Worm (Caenorhabditis elegans) whole organism, young adult: ENCODE data around the gene C13A2.3.
"Not testable (repeated sequence)": the region's sequence is repeated elsewhere in the genome, so short reads cannot be mapped to it uniquely, and the experiment has no call there.

Source experiments
- B0019.2 ChIP-seq: fragments of 200-800 bp; sonication (Bioruptor generic); conservative IDR thresholded peaks from 2 replicates; pipeline ENCODE4 v1.3.6; 2022; ENCODE audit warnings: missing genetic modification reagents, missing genetic modification characterization, missing compliant biosample characterization
- B0336.3 ChIP-seq: fragments of 200-800 bp; sonication (Bioruptor generic); IDR thresholded peaks from 2 replicates; pipeline ENCODE4 v1.3.6; 2022; ENCODE audit warnings: missing genetic modification characterization, missing compliant biosample characterization
- C17E4.6 ChIP-seq: fragments of 200-800 bp; sonication (Bioruptor generic); IDR thresholded peaks from 2 replicates; pipeline ENCODE4 v1.3.6; 2022; ENCODE audit warnings: missing genetic modification reagents, missing genetic modification characterization, missing compliant biosample characterization
- F23B12.7 ChIP-seq: sonication (generic microtip); optimal IDR thresholded peaks from 2 replicates; lab custom pipeline; 2017; ENCODE audit warnings: missing genetic modification characterization, mild to moderate bottlenecking, missing compliant biosample characterization, antibody characterized with exemption, moderate library complexity; ENCODE audit not compliant: insufficient read depth
- F37B4.10 ChIP-seq: fragments of 200-800 bp; sonication (Bioruptor generic); IDR thresholded peaks from 2 replicates; pipeline ENCODE4 v1.3.6; 2022; ENCODE audit warnings: missing genetic modification characterization, missing compliant biosample characterization
- K11D2.4 ChIP-seq: fragments of 200-800 bp; sonication (Bioruptor generic); IDR thresholded peaks from 2 replicates; pipeline ENCODE4 v1.3.6; 2022; ENCODE audit warnings: missing genetic modification reagents, missing genetic modification characterization, missing compliant biosample characterization
- ZK185.1 ChIP-seq: sonication (generic microtip); optimal IDR thresholded peaks from 2 replicates; lab custom pipeline; 2016; ENCODE audit warnings: mild to moderate bottlenecking, missing genetic modification characterization, missing compliant biosample characterization; ENCODE audit not compliant: poor library complexity, severe bottlenecking
- athp-1 ChIP-seq: sonication (generic microtip); optimal IDR thresholded peaks from 2 replicates; lab custom pipeline; 2017; ENCODE audit warnings: mild to moderate bottlenecking, missing genetic modification characterization, missing compliant biosample characterization
- attf-3 ChIP-seq: fragments of 200-800 bp; sonication (Bioruptor generic); conservative IDR thresholded peaks from 2 replicates; pipeline ENCODE4 v1.3.6; 2022; ENCODE audit warnings: missing genetic modification reagents, missing genetic modification characterization, missing compliant biosample characterization
- bed-1 ChIP-seq: fragments of 200-800 bp; sonication (Bioruptor generic); IDR thresholded peaks from 2 replicates; pipeline ENCODE4 v1.3.6; 2022; ENCODE audit warnings: missing genetic modification reagents, missing genetic modification characterization, missing compliant biosample characterization
- ccch-3 ChIP-seq: fragments of 200-800 bp; sonication (Bioruptor generic); optimal IDR thresholded peaks from 2 replicates; lab custom pipeline; 2018; ENCODE audit warnings: mild to moderate bottlenecking, missing genetic modification characterization, missing compliant biosample characterization
- cebp-1 ChIP-seq, 2 experiments: fragments of 200-800 bp in 1 of 2; sonication (Bioruptor generic) in 1 of 2; sonication (generic microtip) in 1 of 2; IDR thresholded peaks in 1 of 2; optimal IDR thresholded peaks in 1 of 2; 2 replicates each; pipeline versions ENCODE4 v1.3.6 to Lab custom; 2017 to 2022; ENCODE audit warnings: missing compliant biosample characterization in 2 of 2, missing genetic modification characterization in 2 of 2, mild to moderate bottlenecking in 1 of 2, missing genetic modification reagents in 1 of 2, moderate library complexity in 1 of 2
- dox-1 ChIP-seq: fragments of 200-800 bp; sonication (Bioruptor generic); IDR thresholded peaks from 2 replicates; pipeline ENCODE4 v1.3.6; 2022; ENCODE audit warnings: missing genetic modification reagents, missing genetic modification characterization, missing compliant biosample characterization
- dpff-1 ChIP-seq: sonication (generic microtip); optimal IDR thresholded peaks from 2 replicates; lab custom pipeline; 2017; ENCODE audit warnings: mild to moderate bottlenecking, missing genetic modification characterization, missing compliant biosample characterization
- efl-1 ChIP-seq: fragments of 150-350 bp; optimal IDR thresholded peaks from 2 replicates; lab custom pipeline; 2014; ENCODE audit warnings: missing biosample characterization, missing genetic modification reagents, missing genetic modification characterization
- egl-18 ChIP-seq: fragments of 200-800 bp; sonication (Bioruptor generic); IDR thresholded peaks from 2 replicates; pipeline ENCODE4 v1.3.6; 2022; ENCODE audit warnings: missing genetic modification reagents, missing genetic modification characterization, missing compliant biosample characterization
- ets-4 ChIP-seq: fragments of 200-800 bp; sonication (Bioruptor generic); optimal IDR thresholded peaks from 2 replicates; lab custom pipeline; 2018; ENCODE audit warnings: mild to moderate bottlenecking, missing genetic modification characterization, missing compliant biosample characterization
- fkh-3 ChIP-seq: sonication (generic microtip); optimal IDR thresholded peaks from 2 replicates; lab custom pipeline; 2016; ENCODE audit warnings: mild to moderate bottlenecking, missing genetic modification characterization, missing compliant biosample characterization
- hlh-26 ChIP-seq: fragments of 200-800 bp; sonication (Bioruptor generic); conservative IDR thresholded peaks from 2 replicates; pipeline ENCODE4 v1.3.6; 2022; ENCODE audit warnings: missing genetic modification reagents, missing genetic modification characterization, missing compliant biosample characterization
- hmg-1.2 ChIP-seq: fragments of 200-800 bp; sonication (Bioruptor generic); IDR thresholded peaks from 2 replicates; pipeline ENCODE4 v1.3.6; 2022; ENCODE audit warnings: missing genetic modification reagents, missing genetic modification characterization, missing compliant biosample characterization
- madf-6 ChIP-seq: fragments of 200-800 bp; sonication (Bioruptor generic); IDR thresholded peaks from 2 replicates; pipeline ENCODE4 v1.3.6; 2022; ENCODE audit warnings: missing genetic modification reagents, missing genetic modification characterization, missing compliant biosample characterization
- madf-8 ChIP-seq: fragments of 200-800 bp; sonication (Bioruptor generic); conservative IDR thresholded peaks from 2 replicates; pipeline ENCODE4 v1.3.6; 2022; ENCODE audit warnings: missing genetic modification reagents, missing genetic modification characterization, missing compliant biosample characterization
- mel-28 ChIP-seq: sonication (generic microtip); optimal IDR thresholded peaks from 2 replicates; lab custom pipeline; 2016; ENCODE audit warnings: borderline replicate concordance, mild to moderate bottlenecking, missing genetic modification characterization, missing compliant biosample characterization
- mes-4 ChIP-seq: sonication (generic microtip); optimal IDR thresholded peaks from 2 replicates; lab custom pipeline; 2016; ENCODE audit warnings: missing genotype, missing genetic modification characterization, missing compliant biosample characterization
- mxl-1 ChIP-seq: sonication (generic microtip); optimal IDR thresholded peaks from 2 replicates; lab custom pipeline; 2016; ENCODE audit warnings: missing genetic modification characterization, missing compliant biosample characterization
- nhr-27 ChIP-seq: fragments of 200-800 bp; sonication (Bioruptor generic); optimal IDR thresholded peaks from 2 replicates; lab custom pipeline; 2018; ENCODE audit warnings: mild to moderate bottlenecking, missing genetic modification characterization, moderate library complexity, missing compliant biosample characterization
- pbrm-1 ChIP-seq: fragments of 200-800 bp; sonication (Bioruptor generic); IDR thresholded peaks from 2 replicates; pipeline ENCODE4 v1.3.6; 2022; ENCODE audit warnings: missing genetic modification reagents, missing genetic modification characterization, missing compliant biosample characterization
- repo-1 ChIP-seq: sonication (generic microtip); optimal IDR thresholded peaks from 2 replicates; lab custom pipeline; 2017; ENCODE audit warnings: mild to moderate bottlenecking, missing genetic modification characterization, missing compliant biosample characterization
- snpc-1.3 ChIP-seq: sonication (generic microtip); optimal IDR thresholded peaks from 2 replicates; lab custom pipeline; 2017; ENCODE audit warnings: missing genetic modification characterization, mild to moderate bottlenecking, missing compliant biosample characterization, antibody characterized with exemption, moderate library complexity, missing genotype, missing genetic modification reagents; ENCODE audit not compliant: insufficient read depth
- tbp1 ChIP-seq: fragments of 200-800 bp; sonication (Bioruptor generic); optimal IDR thresholded peaks from 2 replicates; lab custom pipeline; 2018; ENCODE audit warnings: mild to moderate bottlenecking, missing genetic modification characterization, missing compliant biosample characterization
- xnd-1 ChIP-seq: sonication (generic microtip); optimal IDR thresholded peaks from 2 replicates; lab custom pipeline; 2016; ENCODE audit warnings: missing genotype, missing genetic modification reagents, missing genetic modification characterization, missing compliant biosample characterization
- ztf-22 ChIP-seq: fragments of 200-800 bp; sonication (Bioruptor generic); optimal IDR thresholded peaks from 2 replicates; lab custom pipeline; 2018; ENCODE audit warnings: mild to moderate bottlenecking, missing genetic modification characterization, moderate library complexity, missing compliant biosample characterization
- ztf-6 ChIP-seq: fragments of 200-800 bp; sonication (Bioruptor generic); IDR thresholded peaks from 2 replicates; pipeline ENCODE4 v1.3.6; 2022; ENCODE audit warnings: missing genetic modification reagents, missing genetic modification characterization, missing compliant biosample characterization

The C13A2.3 gene

DNA sequence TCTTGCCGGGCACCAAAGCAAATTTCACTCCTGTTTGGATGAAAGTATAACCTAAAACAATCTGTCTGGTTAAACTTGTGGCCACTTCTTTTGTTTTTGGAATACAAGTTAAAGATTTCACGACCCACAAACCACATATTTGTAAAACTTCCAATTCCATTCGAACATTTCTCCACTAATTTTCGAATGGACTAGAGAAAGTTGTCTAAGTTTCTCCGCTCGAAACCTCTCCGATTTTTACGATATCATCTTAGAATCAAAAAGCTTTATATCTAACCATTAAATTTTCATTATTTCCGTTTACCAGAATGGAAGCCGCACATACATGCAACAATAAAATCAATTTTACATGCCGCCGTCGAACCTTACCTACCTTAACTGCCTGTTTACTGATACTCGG, 16.3 kb downstream of the C13A2.3 start, which contains the start of gene F07G11.3:
F07G11.3 (plus strand) TSS at position 301 of the 400 bp plus-strand sequence.
- TF ChIP-seq pbrm-1 (GFP tag; lab: Robert Waterston, UW) (no peak), dpff-1 (tag; lab: Kevin White, UChicago) (no peak), madf-6 (GFP tag; lab: Robert Waterston, UW) (no peak), attf-3 (GFP tag; lab: Robert Waterston, UW) (no peak), mel-28 (tag; lab: Kevin White, UChicago) (no peak), bed-1 (no peak), tbp1 (GFP tag; lab: Kevin White, UChicago) (no peak), xnd-1 (no peak), dox-1 (GFP tag; lab: Robert Waterston, UW) (no peak), K11D2.4 (no peak), repo-1 (tag; lab: Kevin White, UChicago) (no peak), egl-18 (no peak)
- TF ChIP-seq, all 124 proteins: peak for 0

DNA sequence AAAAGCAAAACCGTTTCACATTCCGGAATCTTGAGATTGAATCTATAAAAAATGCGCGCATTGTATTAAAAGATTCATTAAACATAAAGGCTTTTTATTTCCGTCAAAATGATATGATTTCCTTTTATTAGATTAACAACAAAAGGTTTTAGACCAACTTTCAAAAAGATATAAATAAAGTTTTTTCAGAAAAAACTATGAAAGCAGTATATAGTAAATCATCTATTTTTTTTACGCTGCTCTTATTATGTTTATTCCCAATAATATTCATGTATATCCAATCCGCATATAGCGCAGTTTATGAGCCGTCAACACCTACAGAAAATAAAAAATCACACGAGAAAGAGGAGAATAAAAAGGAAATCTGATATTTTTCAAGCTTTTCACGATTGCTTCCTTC, 22.4 kb downstream of the C13A2.3 start, which contains the start of gene F07G11.2:
F07G11.2 (plus strand) TSS at position 301 of the 400 bp plus-strand sequence.
- not testable (repeated sequence) for TF ChIP-seq F23B12.7; ccch-3 (GFP tag; lab: Kevin White, UChicago); F37B4.10

DNA sequence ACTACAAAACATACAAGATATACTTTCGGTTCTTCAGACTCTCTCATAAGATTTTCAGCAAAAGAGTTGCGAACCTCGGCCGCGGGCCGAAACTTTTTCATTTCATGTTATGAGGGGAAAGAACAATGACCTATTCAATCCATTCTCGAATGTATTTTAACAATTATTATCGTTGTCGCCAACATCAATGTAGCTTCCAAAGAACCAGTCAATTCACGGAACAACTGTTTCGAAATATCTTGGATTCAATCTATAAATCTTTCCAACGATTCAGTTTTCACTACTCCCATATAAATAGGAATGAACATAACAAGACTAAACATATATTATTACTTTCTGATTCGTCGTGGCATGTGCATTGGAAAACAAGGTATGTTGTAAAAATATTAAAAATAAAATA, 25.0 kb downstream of the C13A2.3 start, which contains the start of gene F07G11.1:
F07G11.1 (plus strand) TSS at position 301 of the 400 bp plus-strand sequence.
- TF ChIP-seq cebp-1 (GFP tag; IDR thresholded peaks at IDR 0.05; lab: Robert Waterston, UW) (no peak), cebp-1 (tag; optimal IDR thresholded peaks at IDR 0.05; lab: Kevin White, UChicago) (no peak), efl-1 (GFP tag; lab: Kevin White, UChicago) (no peak), ztf-22 (GFP tag; lab: Kevin White, UChicago) (no peak), snpc-1.3 (tag; lab: Kevin White, UChicago) (no peak), B0019.2 (GFP tag; lab: Robert Waterston, UW) (no peak), fkh-3 (tag; lab: Kevin White, UChicago) (no peak), mes-4 (tag; lab: Kevin White, UChicago) (no peak), F37B4.10 (no peak)

DNA sequence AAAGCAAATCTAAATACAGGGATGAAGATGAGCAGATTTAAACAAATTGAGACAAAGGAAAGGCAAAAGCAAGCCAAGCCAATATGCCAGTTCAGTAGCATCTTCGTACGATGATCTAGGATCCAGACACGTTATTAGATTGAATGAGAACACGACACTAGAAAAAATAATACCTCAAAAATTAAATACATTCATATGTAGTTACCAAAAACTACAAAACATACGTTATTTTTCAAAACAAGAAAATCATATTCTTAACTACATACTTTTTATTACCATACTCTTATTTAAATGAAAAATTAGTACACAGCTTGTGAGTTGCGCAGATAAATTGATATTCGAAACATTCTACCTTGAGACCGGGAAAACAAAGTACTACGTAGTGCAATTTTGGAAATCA, 31.1 kb downstream of the C13A2.3 start, which contains the start of gene srx-6:
srx-6 (minus strand) TSS at position 101 of the 400 bp plus-strand sequence.
- TF ChIP-seq dpff-1 (tag; lab: Kevin White, UChicago) (no peak), nhr-27 (tag; lab: Kevin White, UChicago) (no peak), ZK185.1 (tag; lab: Kevin White, UChicago) (no peak), B0336.3 (no peak), hlh-26 (GFP tag; lab: Robert Waterston, UW) (no peak), athp-1 (no peak), hmg-1.2 (GFP tag; lab: Robert Waterston, UW) (no peak), madf-8 (GFP tag; lab: Robert Waterston, UW) (no peak), C17E4.6 (GFP tag; lab: Robert Waterston, UW) (no peak), ets-4 (no peak), mxl-1 (tag; lab: Kevin White, UChicago) (no peak), ztf-6 (GFP tag; lab: Robert Waterston, UW) (no peak)
